Worm (Caenorhabditis elegans) whole organism, L4/young adult: ENCODE data around the gene F40A3.1.

Experiments used
- W03F9.2 ChIP-seq: fragments of 150-350 bp; optimal IDR thresholded peaks from 2 replicates; lab custom pipeline; 2014; ENCODE audit warnings: missing biosample characterization, missing genetic modification characterization
- dao-5 ChIP-seq: sonication (generic microtip); optimal IDR thresholded peaks from 2 replicates; lab custom pipeline; 2016; ENCODE audit warnings: missing genotype, missing genetic modification characterization, moderate library complexity, missing compliant biosample characterization

DNA sequence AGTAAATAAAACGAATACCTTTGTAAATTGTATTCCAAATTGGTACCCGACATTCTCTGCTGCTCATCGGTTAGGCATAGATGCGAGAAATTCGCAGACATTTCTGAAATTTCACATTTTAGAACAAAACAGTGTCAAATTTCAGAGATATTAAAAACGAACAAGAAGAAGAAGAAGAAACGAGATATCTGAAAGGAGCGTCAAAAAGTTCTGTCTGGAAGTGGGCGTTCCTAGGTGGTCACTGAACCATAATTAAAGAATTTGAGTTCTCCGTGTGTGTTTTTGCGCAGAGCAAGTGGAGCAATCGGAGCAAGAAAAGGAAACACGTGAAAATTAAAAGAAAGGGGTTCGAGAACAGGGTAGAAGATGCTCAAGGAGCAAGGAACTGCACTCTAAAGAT lies 8.4 kb downstream of the F40A3.1 start, which contains the start of gene F40A3.7:
- TF ChIP-seq dao-5 = no peak
- TF ChIP-seq W03F9.2 = no peak
